Worm (Caenorhabditis elegans) whole organism, L4 larva: ENCODE data around the gene D2023.1.

Source experiments
- F10B5.3 ChIP-seq: sonication (generic microtip); optimal IDR thresholded peaks from 2 replicates; lab custom pipeline; 2016; ENCODE audit warnings: mild to moderate bottlenecking, missing genetic modification characterization, missing compliant biosample characterization
- F37D6.2 ChIP-seq: sonication (generic microtip); optimal IDR thresholded peaks from 2 replicates; lab custom pipeline; 2016; ENCODE audit warnings: mild to moderate bottlenecking, missing genetic modification characterization, missing compliant biosample characterization
- F49E8.2 ChIP-seq: sonication (generic microtip); optimal IDR thresholded peaks from 2 replicates; lab custom pipeline; 2016; ENCODE audit warnings: missing compliant biosample characterization, mild to moderate bottlenecking, missing genetic modification characterization, borderline replicate concordance
- T20F7.1 ChIP-seq: fragments of 200-800 bp; sonication (Bioruptor generic); optimal IDR thresholded peaks from 2 replicates; lab custom pipeline; 2018; ENCODE audit warnings: mild to moderate bottlenecking, missing genetic modification characterization, missing compliant biosample characterization
- Y105C5A.15 ChIP-seq: fragments of 200-800 bp; sonication (Bioruptor generic); IDR thresholded peaks from 2 replicates; pipeline ENCODE4 v1.3.6; 2022; ENCODE audit warnings: missing genetic modification characterization, missing compliant biosample characterization
- ZK337.2 ChIP-seq: fragments of 200-800 bp; sonication (Bioruptor generic); IDR thresholded peaks from 2 replicates; pipeline ENCODE4 v1.3.6; 2022; ENCODE audit warnings: missing genetic modification reagents, missing genetic modification characterization, missing compliant biosample characterization
- ZK546.5 ChIP-seq, 2 experiments: sonication (generic microtip); optimal IDR thresholded peaks; 2 replicates each; lab custom pipeline; 2017; ENCODE audit warnings: missing biosample characterization in 2 of 2, missing genetic modification characterization in 2 of 2
- ama-1 ChIP-seq: fragments of 150-350 bp; optimal IDR thresholded peaks from 2 replicates; lab custom pipeline; 2014; ENCODE audit warnings: inconsistent platforms, mixed read lengths
- arid-1 ChIP-seq: fragments of 200-800 bp; sonication (Bioruptor generic); conservative IDR thresholded peaks from 2 replicates; pipeline ENCODE4 v1.3.6; 2022; ENCODE audit warnings: missing genetic modification reagents, missing genetic modification characterization, missing compliant biosample characterization
- ceh-62 ChIP-seq: sonication (generic microtip); optimal IDR thresholded peaks from 2 replicates; lab custom pipeline; 2017; ENCODE audit warnings: missing biosample characterization, missing genetic modification characterization
- ctbp-1 ChIP-seq: fragments of 200-800 bp; sonication (Bioruptor generic); IDR thresholded peaks from 2 replicates; pipeline ENCODE4 v1.3.6; 2022; ENCODE audit warnings: missing genetic modification reagents, missing genetic modification characterization, missing compliant biosample characterization
- daf-16 ChIP-seq, 3 experiments: sonication (generic microtip); optimal IDR thresholded peaks; 2 replicates each; lab custom pipeline; 2016 to 2017; ENCODE audit warnings: missing genetic modification characterization in 3 of 3, missing genetic modification reagents in 3 of 3, mild to moderate bottlenecking in 2 of 3, missing compliant biosample characterization in 2 of 3, missing biosample characterization in 1 of 3, moderate library complexity in 1 of 3
- dmd-6 ChIP-seq: fragments of 200-800 bp; sonication (Bioruptor generic); IDR thresholded peaks from 2 replicates; pipeline ENCODE4 v1.3.6; 2022; ENCODE audit warnings: missing genetic modification reagents, missing genetic modification characterization, missing compliant biosample characterization
- duxl-1 ChIP-seq: sonication (generic microtip); optimal IDR thresholded peaks from 2 replicates; lab custom pipeline; 2016; ENCODE audit warnings: mild to moderate bottlenecking, missing genetic modification characterization, moderate library complexity, missing compliant biosample characterization; ENCODE audit not compliant: poor library complexity
- dve-1 ChIP-seq: sonication (generic microtip); optimal IDR thresholded peaks from 2 replicates; lab custom pipeline; 2017; ENCODE audit warnings: antibody characterized with exemption, mild to moderate bottlenecking, missing genetic modification characterization, missing compliant biosample characterization; ENCODE audit not compliant: insufficient read depth
- egl-27 ChIP-seq: sonication (generic microtip); optimal IDR thresholded peaks from 3 replicates; lab custom pipeline; 2017; ENCODE audit warnings: missing biosample characterization, missing genetic modification reagents, missing genetic modification characterization
- fkh-10 ChIP-seq: fragments of 150-350 bp; optimal IDR thresholded peaks from 2 replicates; lab custom pipeline; 2014; ENCODE audit warnings: missing biosample characterization, missing genetic modification reagents, missing genetic modification characterization
- gei-8 ChIP-seq: fragments of 200-800 bp; sonication (Bioruptor generic); optimal IDR thresholded peaks from 2 replicates; lab custom pipeline; 2018; ENCODE audit warnings: mild to moderate bottlenecking, missing genetic modification characterization, missing compliant biosample characterization
- hlh-11 ChIP-seq: fragments of 200-800 bp; sonication (Bioruptor generic); optimal IDR thresholded peaks from 2 replicates; lab custom pipeline; 2018; ENCODE audit warnings: mild to moderate bottlenecking, missing genetic modification characterization, missing compliant biosample characterization
- hlh-30 ChIP-seq: sonication (generic microtip); optimal IDR thresholded peaks from 2 replicates; lab custom pipeline; 2017; ENCODE audit warnings: antibody characterized with exemption, mild to moderate bottlenecking, missing genetic modification characterization, missing compliant biosample characterization; ENCODE audit not compliant: insufficient read depth
- lim-7 ChIP-seq: fragments of 200-800 bp; sonication (Bioruptor generic); IDR thresholded peaks from 2 replicates; pipeline ENCODE4 v1.3.6; 2022; ENCODE audit warnings: missing genetic modification characterization, missing compliant biosample characterization
- lin-1 ChIP-seq: fragments of 200-800 bp; sonication (Bioruptor generic); IDR thresholded peaks from 2 replicates; pipeline ENCODE4 v1.3.6; 2022; ENCODE audit warnings: missing genetic modification reagents, missing genetic modification characterization, missing compliant biosample characterization
- lin-13 ChIP-seq: fragments of 150-350 bp; optimal IDR thresholded peaks from 2 replicates; lab custom pipeline; 2014; ENCODE audit warnings: missing biosample characterization, missing genetic modification reagents, missing genetic modification characterization
- mdl-1 ChIP-seq, 2 experiments: fragments of 150-350 bp in 1 of 2; sonication (generic microtip) in 1 of 2; optimal IDR thresholded peaks; 2 replicates each; lab custom pipeline; 2014 to 2017; ENCODE audit warnings: missing biosample characterization in 2 of 2, missing genetic modification characterization in 2 of 2
- mxl-2 ChIP-seq: fragments of 200-800 bp; sonication (Bioruptor generic); conservative IDR thresholded peaks from 2 replicates; pipeline ENCODE4 v1.3.6; 2022; ENCODE audit warnings: missing genetic modification reagents, missing genetic modification characterization, missing compliant biosample characterization
- mxl-3 ChIP-seq: fragments of 200-800 bp; sonication (Bioruptor generic); optimal IDR thresholded peaks from 2 replicates; lab custom pipeline; 2018; ENCODE audit warnings: mild to moderate bottlenecking, missing genetic modification characterization, missing compliant biosample characterization
- nhr-11 ChIP-seq: fragments of 150-350 bp; optimal IDR thresholded peaks from 2 replicates; lab custom pipeline; 2014; ENCODE audit warnings: missing biosample characterization, missing genetic modification characterization
- nhr-41 ChIP-seq: fragments of 200-800 bp; sonication (Bioruptor generic); IDR thresholded peaks from 2 replicates; pipeline ENCODE4 v1.3.6; 2022; ENCODE audit warnings: missing genetic modification reagents, missing genetic modification characterization, missing compliant biosample characterization
- nhr-48 ChIP-seq: sonication (generic microtip); optimal IDR thresholded peaks from 2 replicates; lab custom pipeline; 2016; ENCODE audit warnings: mild to moderate bottlenecking, missing genetic modification characterization, missing compliant biosample characterization
- nhr-76 ChIP-seq: fragments of 150-350 bp; optimal IDR thresholded peaks from 2 replicates; lab custom pipeline; 2014; ENCODE audit warnings: missing biosample characterization, missing genetic modification characterization
- nhr-77 ChIP-seq: fragments of 150-350 bp; optimal IDR thresholded peaks from 2 replicates; lab custom pipeline; 2014; ENCODE audit warnings: missing biosample characterization, missing genetic modification characterization
- pqm-1 ChIP-seq: sonication (generic microtip); optimal IDR thresholded peaks from 2 replicates; lab custom pipeline; 2017; ENCODE audit warnings: missing biosample characterization, missing genetic modification characterization
- rbr-2 ChIP-seq: sonication (generic microtip); optimal IDR thresholded peaks from 2 replicates; lab custom pipeline; 2016; ENCODE audit warnings: missing genotype, missing genetic modification characterization, missing compliant biosample characterization
- saeg-2 ChIP-seq: fragments of 200-800 bp; sonication (Bioruptor generic); IDR thresholded peaks from 2 replicates; pipeline ENCODE4 v1.3.6; 2022; ENCODE audit warnings: missing genetic modification reagents, missing genetic modification characterization, missing compliant biosample characterization
- set-16 ChIP-seq: fragments of 200-800 bp; sonication (Bioruptor generic); IDR thresholded peaks from 2 replicates; pipeline ENCODE4 v1.3.6; 2022; ENCODE audit warnings: missing genetic modification reagents, missing genetic modification characterization, missing compliant biosample characterization
- skn-1 ChIP-seq: fragments of 150-350 bp; optimal IDR thresholded peaks from 2 replicates; lab custom pipeline; 2014; ENCODE audit warnings: missing biosample characterization, missing genetic modification characterization
- snpc-1.2 ChIP-seq: fragments of 200-800 bp; sonication (Bioruptor generic); IDR thresholded peaks from 2 replicates; pipeline ENCODE4 v1.3.6; 2022; ENCODE audit warnings: missing genetic modification reagents, missing genetic modification characterization, missing compliant biosample characterization
- snpc-4 ChIP-seq: fragments of 150-350 bp; optimal IDR thresholded peaks from 2 replicates; lab custom pipeline; 2014; ENCODE audit warnings: missing biosample characterization, missing genetic modification characterization
- spr-3 ChIP-seq: fragments of 200-800 bp; sonication (Bioruptor generic); optimal IDR thresholded peaks from 2 replicates; lab custom pipeline; 2018; ENCODE audit warnings: mild to moderate bottlenecking, missing genetic modification characterization, missing compliant biosample characterization
- tag-97 ChIP-seq: fragments of 200-800 bp; sonication (Bioruptor generic); IDR thresholded peaks from 2 replicates; pipeline ENCODE4 v1.3.6; 2022; ENCODE audit warnings: missing genetic modification characterization, missing compliant biosample characterization
- unc-130 ChIP-seq: sonication (generic microtip); optimal IDR thresholded peaks from 2 replicates; lab custom pipeline; 2016; ENCODE audit warnings: missing genetic modification reagents, missing genetic modification characterization, missing compliant biosample characterization
- vab-7 ChIP-seq: fragments of 200-800 bp; sonication (Bioruptor generic); IDR thresholded peaks from 2 replicates; pipeline ENCODE4 v1.3.6; 2022; ENCODE audit warnings: missing genetic modification reagents, missing genetic modification characterization, missing compliant biosample characterization
- zip-11 ChIP-seq: fragments of 200-800 bp; sonication (Bioruptor generic); IDR thresholded peaks from 2 replicates; pipeline ENCODE4 v1.3.6; 2022; ENCODE audit warnings: missing genetic modification characterization, missing compliant biosample characterization
- zip-2 ChIP-seq: fragments of 150-350 bp; optimal IDR thresholded peaks from 2 replicates; lab custom pipeline; 2014; ENCODE audit warnings: missing biosample characterization, missing genetic modification characterization

D2023.1 gene

ce11 chrV:11849408-11849807 is 60.1 kb downstream of the D2023.1 start:
- TF ChIP-seq Y105C5A.15 (GFP tag; lab: Robert Waterston, UW) (no peak), nhr-77 (tag; lab: Kevin White, UChicago) (no peak), nhr-41 (GFP tag; lab: Robert Waterston, UW) (no peak), rbr-2 (no peak), dve-1 (tag; lab: Kevin White, UChicago) (peak; percentile 31), nhr-48 (tag; lab: Kevin White, UChicago) (no peak), dmd-6 (GFP tag; lab: Robert Waterston, UW) (peak; percentile 36), lin-13 (GFP tag; lab: Kevin White, UChicago) (no peak), mdl-1 (tag; optimal IDR thresholded peaks at IDR 0.05; lab: Kevin White, UChicago) (no peak), hlh-30 (tag; lab: Kevin White, UChicago) (peak; percentile 59), hlh-11 (peak; percentile 32), vab-7 (GFP tag; lab: Robert Waterston, UW) (no peak), lin-1 (GFP tag; lab: Robert Waterston, UW) (no peak), skn-1 (tag; lab: Kevin White, UChicago) (no peak), mxl-2 (GFP tag; lab: Robert Waterston, UW) (no peak), mxl-3 (GFP tag; lab: Kevin White, UChicago) (no peak), saeg-2 (GFP tag; lab: Robert Waterston, UW) (no peak), gei-8 (GFP tag; lab: Kevin White, UChicago) (no peak), daf-16 (GFP tag; optimal IDR thresholded peaks at IDR 0.05; lab: Kevin White, UChicago) (no peak), daf-16 (tag; optimal IDR thresholded peaks at IDR 0.05; lab: Kevin White, UChicago) (peak; percentile 59), F10B5.3 (tag; lab: Kevin White, UChicago) (no peak), tag-97 (GFP tag; lab: Robert Waterston, UW) (no peak), nhr-76 (tag; lab: Kevin White, UChicago) (no peak), set-16 (GFP tag; lab: Robert Waterston, UW) (no peak), ZK546.5 (tag; optimal IDR thresholded peaks at IDR 0.05; lab: Kevin White, UChicago) (no peak), fkh-10 (GFP tag; lab: Kevin White, UChicago) (no peak), egl-27 (tag; lab: Kevin White, UChicago) (no peak), T20F7.1 (GFP tag; lab: Kevin White, UChicago) (no peak), snpc-1.2 (GFP tag; lab: Robert Waterston, UW) (no peak), duxl-1 (tag; lab: Kevin White, UChicago) (no peak), lim-7 (GFP tag; lab: Robert Waterston, UW) (no peak), nhr-11 (tag; lab: Kevin White, UChicago) (no peak), zip-11 (GFP tag; lab: Robert Waterston, UW) (no peak), zip-2 (tag; lab: Kevin White, UChicago) (no peak), ZK337.2 (no peak), unc-130 (GFP tag; lab: Kevin White, UChicago) (no peak), F49E8.2 (no peak), F37D6.2 (no peak), ceh-62 (tag; lab: Kevin White, UChicago) (no peak), spr-3 (GFP tag; lab: Kevin White, UChicago) (no peak), ama-1 (lab: Kevin White, UChicago) (no peak), ctbp-1 (GFP tag; lab: Robert Waterston, UW) (no peak), arid-1 (GFP tag; lab: Robert Waterston, UW) (no peak), pqm-1 (tag; lab: Kevin White, UChicago) (peak; percentile 10), snpc-4 (tag; lab: Kevin White, UChicago) (no peak)
